Worm (Caenorhabditis elegans) whole organism, midembryonic: ENCODE data around the gene wsp-1.

Source experiments
- T22C8.4 ChIP-seq: fragments of 200-800 bp; sonication (Bioruptor generic); IDR thresholded peaks from 2 replicates; pipeline ENCODE4 v1.3.6; 2022; ENCODE audit warnings: missing genetic modification characterization, missing compliant biosample characterization
- cog-1 ChIP-seq: sonication (generic microtip); optimal IDR thresholded peaks from 2 replicates; lab custom pipeline; 2016; ENCODE audit warnings: missing genetic modification characterization, missing compliant biosample characterization
- flt-1 ChIP-seq: fragments of 200-800 bp; sonication (Bioruptor generic); IDR thresholded peaks from 2 replicates; pipeline ENCODE4 v1.3.6; 2022; ENCODE audit warnings: missing genetic modification characterization, missing compliant biosample characterization
- klf-2 ChIP-seq: fragments of 200-800 bp; sonication (Bioruptor generic); conservative IDR thresholded peaks from 2 replicates; pipeline ENCODE4 v1.3.6; 2022; ENCODE audit warnings: missing genetic modification reagents, missing genetic modification characterization, missing compliant biosample characterization
- med-1 ChIP-seq: sonication (generic microtip); optimal IDR thresholded peaks from 2 replicates; lab custom pipeline; 2017; ENCODE audit warnings: missing genetic modification characterization, mild to moderate bottlenecking, missing compliant biosample characterization, antibody characterized with exemption, missing genetic modification reagents; ENCODE audit not compliant: insufficient read depth
- ref-1 ChIP-seq: fragments of 200-800 bp; sonication (Bioruptor generic); conservative IDR thresholded peaks from 2 replicates; pipeline ENCODE4 v1.3.6; 2022; ENCODE audit warnings: missing genetic modification reagents, missing genetic modification characterization, missing compliant biosample characterization
- ztf-23 ChIP-seq: fragments of 200-800 bp; sonication (Bioruptor generic); IDR thresholded peaks from 2 replicates; pipeline ENCODE4 v1.3.6; 2022; ENCODE audit warnings: missing genetic modification reagents, missing genetic modification characterization, missing compliant biosample characterization

DNA sequence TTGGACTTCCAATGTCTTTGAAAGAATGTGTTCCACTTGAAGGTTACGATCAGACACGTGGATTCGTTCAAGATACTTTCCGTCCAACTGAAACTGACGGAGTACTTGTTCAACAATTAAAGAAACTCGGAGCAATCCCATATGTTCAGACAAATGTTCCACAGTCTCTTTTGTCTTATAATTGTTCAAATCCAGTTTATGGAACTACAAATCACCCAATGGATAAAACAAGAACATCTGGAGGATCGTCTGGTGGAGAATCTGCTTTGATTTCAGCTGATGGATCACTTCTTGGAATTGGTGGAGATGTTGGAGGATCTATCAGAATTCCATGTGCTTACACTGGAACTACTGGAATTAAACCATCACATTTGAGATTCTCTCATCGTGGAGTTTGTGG is 45.6 kb downstream of the wsp-1 start:
- TF ChIP-seq med-1, result no peak
- TF ChIP-seq ztf-23 (GFP tag; lab: Robert Waterston, UW), result no peak
- no peak for TF ChIP-seq flt-1 (GFP tag; lab: Robert Waterston, UW)
- TF ChIP-seq klf-2 (GFP tag; lab: Robert Waterston, UW), result no peak
- TF ChIP-seq T22C8.4 (GFP tag; lab: Robert Waterston, UW), result no peak
- no peak for TF ChIP-seq ref-1 (GFP tag; lab: Robert Waterston, UW)
- no peak for TF ChIP-seq cog-1
